Worm (Caenorhabditis elegans) whole organism, L3 larva: ENCODE data around the gene emc-5.

ENCODE experiments used
- ceh-16 ChIP-seq: sonication (generic microtip); optimal IDR thresholded peaks from 2 replicates; lab custom pipeline; 2017; ENCODE audit warnings: missing biosample characterization, missing genetic modification characterization
- ceh-9 ChIP-seq: sonication (generic microtip); optimal IDR thresholded peaks from 2 replicates; lab custom pipeline; 2018; ENCODE audit warnings: missing biosample characterization, missing genetic modification characterization
- egl-27 ChIP-seq: sonication (generic microtip); optimal IDR thresholded peaks from 4 replicates; lab custom pipeline; 2017; ENCODE audit warnings: missing biosample characterization, missing genetic modification reagents, missing genetic modification characterization
- elt-1 ChIP-seq: fragments of 150-350 bp; optimal IDR thresholded peaks from 2 replicates; lab custom pipeline; 2014; ENCODE audit warnings: missing biosample characterization, missing genetic modification characterization
- elt-2 ChIP-seq: sonication (generic microtip); optimal IDR thresholded peaks from 2 replicates; lab custom pipeline; 2016; ENCODE audit warnings: missing genetic modification reagents, mild to moderate bottlenecking, missing genetic modification characterization, missing compliant biosample characterization
- elt-3 ChIP-seq, 3 experiments: fragments of 150-350 bp in 1 of 3; sonication (generic microtip) in 2 of 3; optimal IDR thresholded peaks; 2 replicates in 2 of 3; 4 replicates in 1 of 3; lab custom pipeline; 2014 to 2017; ENCODE audit warnings: missing biosample characterization in 3 of 3, missing genetic modification characterization in 3 of 3
- fos-1 ChIP-seq: fragments of 150-350 bp; optimal IDR thresholded peaks from 2 replicates; lab custom pipeline; 2014; ENCODE audit warnings: missing biosample characterization, missing genetic modification characterization
- jun-1 ChIP-seq: fragments of 150-350 bp; optimal IDR thresholded peaks from 2 replicates; lab custom pipeline; 2014; ENCODE audit warnings: missing biosample characterization, missing genetic modification reagents, missing genetic modification characterization
- mml-1 ChIP-seq: fragments of 150-350 bp; sonication (generic microtip); optimal IDR thresholded peaks from 3 replicates; lab custom pipeline; 2014; ENCODE audit warnings: missing biosample characterization, missing genetic modification characterization
- nfya-1 ChIP-seq: sonication (generic microtip); optimal IDR thresholded peaks from 2 replicates; lab custom pipeline; 2017; ENCODE audit warnings: missing genetic modification characterization, mild to moderate bottlenecking, missing compliant biosample characterization, antibody characterized with exemption, moderate library complexity; ENCODE audit not compliant: insufficient read depth
- nhr-11 ChIP-seq: fragments of 150-350 bp; optimal IDR thresholded peaks from 2 replicates; lab custom pipeline; 2014; ENCODE audit warnings: missing biosample characterization, missing genetic modification characterization
- nhr-25 ChIP-seq: sonication (generic microtip); optimal IDR thresholded peaks from 2 replicates; lab custom pipeline; 2017; ENCODE audit warnings: missing biosample characterization, missing genetic modification characterization
- snpc-4 ChIP-seq: fragments of 150-350 bp; optimal IDR thresholded peaks from 2 replicates; lab custom pipeline; 2014; ENCODE audit warnings: missing biosample characterization, missing genetic modification characterization

ce11 chrII:11537115-11537514 is 40.5 kb downstream of the emc-5 start:
- TF ChIP-seq ceh-16: no peak
- TF ChIP-seq egl-27 (tag; lab: Kevin White, UChicago): no peak
- no peak for TF ChIP-seq elt-3 (tag; optimal IDR thresholded peaks at IDR 0.05; lab: Kevin White, UChicago)
- TF ChIP-seq jun-1 (tag; lab: Kevin White, UChicago): no peak
- TF ChIP-seq elt-1 (tag; lab: Kevin White, UChicago): no peak
- TF ChIP-seq ceh-9 (tag; lab: Kevin White, UChicago): no peak
- no peak for TF ChIP-seq nfya-1
- TF ChIP-seq mml-1 (tag; lab: Kevin White, UChicago): no peak
- TF ChIP-seq snpc-4 (tag; lab: Kevin White, UChicago): no peak
- TF ChIP-seq elt-2 (tag; lab: Kevin White, UChicago): no peak
- TF ChIP-seq fos-1: no peak
- TF ChIP-seq nhr-11 (tag; lab: Kevin White, UChicago): no peak
- no peak for TF ChIP-seq nhr-25 (tag; lab: Kevin White, UChicago)
